Fruit fly (Drosophila melanogaster) whole organism, embryonic: ENCODE data around the gene CG43755.

ENCODE experiments used
- CG13775 ChIP-seq: fragments of 200-800 bp; sonication (Bioruptor generic); optimal IDR thresholded peaks from 3 replicates; lab custom pipeline; 2017; ENCODE audit warnings: missing biosample characterization, mild to moderate bottlenecking, missing genetic modification characterization
- CG31441 ChIP-seq: fragments of 200-800 bp; sonication (Bioruptor generic); IDR thresholded peaks from 2 replicates; pipeline ENCODE4 v1.3.6; 2022; ENCODE audit warnings: missing biosample characterization, missing genetic modification characterization
- CG3847 ChIP-seq: fragments of 200-800 bp; sonication (Bioruptor generic); IDR thresholded peaks from 2 replicates; pipeline ENCODE4 v1.3.6; 2022; ENCODE audit warnings: missing biosample characterization, missing genetic modification characterization
- Fer2 ChIP-seq: fragments of 200-800 bp; sonication (Bioruptor generic); optimal IDR thresholded peaks from 2 replicates; lab custom pipeline; 2018; ENCODE audit warnings: missing biosample characterization, mild to moderate bottlenecking, missing genetic modification characterization, moderate library complexity
- Opbp ChIP-seq: fragments of 200-800 bp; sonication (Bioruptor generic); IDR thresholded peaks from 3 replicates; pipeline ENCODE4 v1.3.6; 2022; ENCODE audit warnings: missing biosample characterization, missing genetic modification characterization; ENCODE audit not compliant: partially characterized antibody
- Sox102F ChIP-seq: fragments of 200-800 bp; sonication (Bioruptor generic); optimal IDR thresholded peaks from 2 replicates; lab custom pipeline; 2018; ENCODE audit warnings: missing biosample characterization, mild to moderate bottlenecking, missing genetic modification characterization, moderate library complexity

DNA sequence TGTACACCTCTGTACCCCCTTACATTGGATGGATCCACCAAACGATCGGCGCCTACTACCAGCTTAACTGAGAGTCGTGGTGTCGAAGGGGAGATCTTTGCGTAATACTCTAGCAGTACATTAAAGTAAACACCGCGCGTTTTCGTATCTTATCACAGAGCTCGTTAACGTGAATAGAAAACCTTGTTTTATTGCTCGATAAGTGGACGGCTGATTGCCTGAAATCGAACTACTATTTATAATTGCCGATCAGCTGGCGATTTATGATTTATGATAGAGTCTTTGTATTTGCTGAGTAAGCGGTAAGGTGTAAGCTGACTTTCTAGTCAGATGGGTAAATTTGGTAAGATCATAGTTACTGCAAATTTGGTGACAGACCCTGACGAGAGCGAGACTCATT, 6.6 kb downstream of the CG43755 start:
- no peak for TF ChIP-seq CG3847 (GFP tag; lab: Robert Waterston, UW)
- TF ChIP-seq Opbp = no peak
- no peak for TF ChIP-seq Fer2
- TF ChIP-seq CG31441 (GFP tag; lab: Robert Waterston, UW) = no peak
- no peak for TF ChIP-seq CG13775 (GFP tag; lab: Kevin White, UChicago)
- no peak for TF ChIP-seq Sox102F (GFP tag; lab: Kevin White, UChicago)
